Worm (Caenorhabditis elegans) whole organism, L1 larva: ENCODE results near the gene rnf-5.

Source experiments
- C16A3.4 ChIP-seq: fragments of 150-350 bp; optimal IDR thresholded peaks from 2 replicates; lab custom pipeline; 2014; ENCODE audit warnings: missing biosample characterization, missing genetic modification characterization
- Y116A8C.19 ChIP-seq: sonication (generic microtip); optimal IDR thresholded peaks from 2 replicates; lab custom pipeline; 2016; ENCODE audit warnings: missing compliant biosample characterization, missing genetic modification characterization, borderline replicate concordance
- alr-1 ChIP-seq: fragments of 200-800 bp; sonication (Bioruptor generic); optimal IDR thresholded peaks from 2 replicates; lab custom pipeline; 2018; ENCODE audit warnings: borderline replicate concordance, mild to moderate bottlenecking, missing genetic modification characterization, missing compliant biosample characterization
- blmp-1 ChIP-seq: fragments of 150-350 bp; optimal IDR thresholded peaks from 2 replicates; lab custom pipeline; 2014; ENCODE audit warnings: missing biosample characterization, missing genetic modification characterization
- ceh-82 ChIP-seq, 3 experiments: fragments of 150-350 bp in 1 of 3; sonication (generic microtip) in 2 of 3; optimal IDR thresholded peaks; 2 replicates each; lab custom pipeline; 2014 to 2017; ENCODE audit warnings: missing biosample characterization in 3 of 3, missing genetic modification characterization in 3 of 3
- ceh-88 ChIP-seq: fragments of 200-800 bp; sonication (Bioruptor generic); IDR thresholded peaks from 2 replicates; pipeline ENCODE4 v1.3.6; 2022; ENCODE audit warnings: missing genetic modification characterization, missing compliant biosample characterization
- ceh-90 ChIP-seq: sonication (generic microtip); optimal IDR thresholded peaks from 2 replicates; lab custom pipeline; 2016; ENCODE audit warnings: missing genetic modification characterization, missing compliant biosample characterization
- ces-1 ChIP-seq: fragments of 150-350 bp; optimal IDR thresholded peaks from 2 replicates; lab custom pipeline; 2014; ENCODE audit warnings: missing biosample characterization, missing genetic modification reagents, missing genetic modification characterization
- dpl-1 ChIP-seq, 3 experiments: fragments of 150-350 bp in 2 of 3; sonication (generic microtip) in 1 of 3; optimal IDR thresholded peaks; 2 replicates each; lab custom pipeline; 2014 to 2017; ENCODE audit warnings: missing biosample characterization in 3 of 3, missing genetic modification characterization in 3 of 3, missing genetic modification reagents in 3 of 3
- dsc-1 ChIP-seq: sonication (generic microtip); optimal IDR thresholded peaks from 2 replicates; lab custom pipeline; 2016; ENCODE audit warnings: mild to moderate bottlenecking, missing genetic modification characterization, missing compliant biosample characterization
- efl-3 ChIP-seq: fragments of 200-800 bp; sonication (Bioruptor generic); optimal IDR thresholded peaks from 2 replicates; lab custom pipeline; 2018; ENCODE audit warnings: mild to moderate bottlenecking, missing genetic modification characterization, missing compliant biosample characterization
- egl-13 ChIP-seq: sonication (generic microtip); optimal IDR thresholded peaks from 2 replicates; lab custom pipeline; 2016; ENCODE audit warnings: missing genotype, missing genetic modification reagents, missing genetic modification characterization, missing compliant biosample characterization
- egl-27 ChIP-seq, 2 experiments: fragments of 150-350 bp in 1 of 2; sonication (generic microtip); optimal IDR thresholded peaks; 3 replicates each; lab custom pipeline; 2017 to 2018; ENCODE audit warnings: missing biosample characterization in 2 of 2, missing genetic modification characterization in 2 of 2, missing genetic modification reagents in 2 of 2
- elt-3 ChIP-seq, 6 experiments: fragments of 150-350 bp in 1 of 6; sonication (generic microtip); optimal IDR thresholded peaks; 2 replicates each; lab custom pipeline; 2017 to 2018; ENCODE audit warnings: missing biosample characterization in 6 of 6, missing genetic modification characterization in 6 of 6, inconsistent platforms in 1 of 6
- fkh-4 ChIP-seq: sonication (generic microtip); optimal IDR thresholded peaks from 2 replicates; lab custom pipeline; 2016; ENCODE audit warnings: missing compliant biosample characterization, missing genetic modification characterization, borderline replicate concordance
- fkh-8 ChIP-seq: sonication (generic microtip); optimal IDR thresholded peaks from 2 replicates; lab custom pipeline; 2016; ENCODE audit warnings: mild to moderate bottlenecking, missing genetic modification characterization, missing compliant biosample characterization
- hlh-17 ChIP-seq: fragments of 200-800 bp; sonication (Bioruptor generic); optimal IDR thresholded peaks from 2 replicates; lab custom pipeline; 2018; ENCODE audit warnings: missing genetic modification characterization, mild to moderate bottlenecking, missing compliant biosample characterization, moderate library complexity, borderline replicate concordance
- hlh-4 ChIP-seq: sonication (generic microtip); optimal IDR thresholded peaks from 2 replicates; lab custom pipeline; 2016; ENCODE audit warnings: mild to moderate bottlenecking, missing genetic modification characterization, missing compliant biosample characterization
- jun-1 ChIP-seq: fragments of 150-350 bp; optimal IDR thresholded peaks from 2 replicates; lab custom pipeline; 2014; ENCODE audit warnings: missing biosample characterization, missing genetic modification reagents, missing genetic modification characterization
- lin-14 ChIP-seq: fragments of 200-800 bp; sonication (Bioruptor generic); optimal IDR thresholded peaks from 2 replicates; lab custom pipeline; 2018; ENCODE audit warnings: mild to moderate bottlenecking, missing genetic modification characterization, moderate library complexity, missing compliant biosample characterization
- lin-39 ChIP-seq: fragments of 150-350 bp; optimal IDR thresholded peaks from 2 replicates; lab custom pipeline; 2014; ENCODE audit warnings: missing biosample characterization, missing genetic modification reagents, missing genetic modification characterization
- lir-3 ChIP-seq: sonication (generic microtip); optimal IDR thresholded peaks from 2 replicates; lab custom pipeline; 2016; ENCODE audit warnings: mild to moderate bottlenecking, missing genetic modification characterization, moderate library complexity, missing compliant biosample characterization; ENCODE audit not compliant: poor library complexity
- mab-9 ChIP-seq: fragments of 200-800 bp; sonication (Bioruptor generic); IDR thresholded peaks from 2 replicates; pipeline ENCODE4 v1.3.6; 2022; ENCODE audit warnings: missing genetic modification reagents, missing genetic modification characterization, missing compliant biosample characterization
- mdl-1 ChIP-seq, 2 experiments: fragments of 150-350 bp; optimal IDR thresholded peaks; 2 replicates each; lab custom pipeline; 2014 to 2017; ENCODE audit warnings: missing biosample characterization in 2 of 2, missing genetic modification characterization in 2 of 2, inconsistent platforms in 1 of 2
- mep-1 ChIP-seq: fragments of 150-350 bp; optimal IDR thresholded peaks from 2 replicates; lab custom pipeline; 2014; ENCODE audit warnings: missing biosample characterization, missing genetic modification characterization
- nhr-11 ChIP-seq: fragments of 150-350 bp; optimal IDR thresholded peaks from 2 replicates; lab custom pipeline; 2014; ENCODE audit warnings: missing biosample characterization, missing genetic modification characterization
- nhr-12 ChIP-seq: sonication (generic microtip); optimal IDR thresholded peaks from 2 replicates; lab custom pipeline; 2017; ENCODE audit warnings: missing biosample characterization, missing genetic modification characterization
- nhr-19 ChIP-seq: fragments of 200-800 bp; sonication (Bioruptor generic); conservative IDR thresholded peaks from 2 replicates; pipeline ENCODE4 v1.3.6; 2022; ENCODE audit warnings: missing genetic modification characterization, missing compliant biosample characterization
- nhr-20 ChIP-seq: sonication (generic microtip); optimal IDR thresholded peaks from 2 replicates; lab custom pipeline; 2016; ENCODE audit warnings: mild to moderate bottlenecking, missing genetic modification characterization, missing compliant biosample characterization
- nhr-237 ChIP-seq: fragments of 150-350 bp; optimal IDR thresholded peaks from 2 replicates; lab custom pipeline; 2014; ENCODE audit warnings: missing biosample characterization, missing genetic modification characterization
- nhr-28 ChIP-seq: fragments of 150-350 bp; optimal IDR thresholded peaks from 2 replicates; lab custom pipeline; 2014; ENCODE audit warnings: missing biosample characterization, missing genetic modification characterization
- nhr-47 ChIP-seq: sonication (generic microtip); optimal IDR thresholded peaks from 2 replicates; lab custom pipeline; 2016; ENCODE audit warnings: mild to moderate bottlenecking, missing genetic modification characterization, moderate library complexity, missing compliant biosample characterization
- nhr-71 ChIP-seq: sonication (generic microtip); optimal IDR thresholded peaks from 2 replicates; lab custom pipeline; 2016; ENCODE audit warnings: mild to moderate bottlenecking, missing genetic modification characterization, moderate library complexity, missing compliant biosample characterization
- nhr-76 ChIP-seq: sonication (generic microtip); optimal IDR thresholded peaks from 2 replicates; lab custom pipeline; 2017; ENCODE audit warnings: missing biosample characterization, missing genetic modification characterization
- nhr-85 ChIP-seq: sonication (generic microtip); peaks from one replicate; lab custom pipeline; 2016; ENCODE audit warnings: missing genetic modification characterization, inconsistent platforms, missing compliant biosample characterization
- nhr-90 ChIP-seq: sonication (generic microtip); optimal IDR thresholded peaks from 2 replicates; lab custom pipeline; 2016; ENCODE audit warnings: mild to moderate bottlenecking, missing genetic modification characterization, missing compliant biosample characterization; ENCODE audit not compliant: poor library complexity
- pag-3 ChIP-seq: sonication (generic microtip); optimal IDR thresholded peaks from 2 replicates; lab custom pipeline; 2017; ENCODE audit warnings: missing genetic modification characterization, mild to moderate bottlenecking, missing compliant biosample characterization, antibody characterized with exemption, borderline replicate concordance; ENCODE audit not compliant: insufficient read depth
- pqm-1 ChIP-seq: sonication (generic microtip); optimal IDR thresholded peaks from 3 replicates; lab custom pipeline; 2017; ENCODE audit warnings: missing biosample characterization, missing genetic modification characterization
- rnt-1 ChIP-seq: sonication (generic microtip); optimal IDR thresholded peaks from 2 replicates; lab custom pipeline; 2016; ENCODE audit warnings: mild to moderate bottlenecking, missing genetic modification characterization, moderate library complexity, missing compliant biosample characterization
- snu-23 ChIP-seq: sonication (generic microtip); optimal IDR thresholded peaks from 2 replicates; lab custom pipeline; 2016; ENCODE audit warnings: missing genetic modification characterization, missing compliant biosample characterization
- sptf-1 ChIP-seq: fragments of 150-350 bp; optimal IDR thresholded peaks from 2 replicates; lab custom pipeline; 2014; ENCODE audit warnings: missing biosample characterization, missing genetic modification characterization
- tbx-2 ChIP-seq: sonication (generic microtip); optimal IDR thresholded peaks from 2 replicates; lab custom pipeline; 2016; ENCODE audit warnings: missing genetic modification characterization, missing compliant biosample characterization
- tlp-1 ChIP-seq: fragments of 150-350 bp; optimal IDR thresholded peaks from 2 replicates; lab custom pipeline; 2014; ENCODE audit warnings: missing biosample characterization, missing genetic modification characterization
- unc-130 ChIP-seq: fragments of 150-350 bp; optimal IDR thresholded peaks from 2 replicates; lab custom pipeline; 2017; ENCODE audit warnings: missing biosample characterization, missing genetic modification characterization, inconsistent platforms
- unc-30 ChIP-seq: sonication (generic microtip); optimal IDR thresholded peaks from 2 replicates; lab custom pipeline; 2017; ENCODE audit warnings: missing biosample characterization, missing genetic modification characterization
- unc-62 ChIP-seq: fragments of 150-350 bp; optimal IDR thresholded peaks from 2 replicates; lab custom pipeline; 2014; ENCODE audit warnings: missing biosample characterization, missing genetic modification reagents, missing genetic modification characterization
- unc-98 ChIP-seq: fragments of 200-800 bp; sonication (Bioruptor generic); IDR thresholded peaks from 2 replicates; pipeline ENCODE4 v1.3.6; 2022; ENCODE audit warnings: missing genetic modification characterization, missing compliant biosample characterization
- xbp-1 ChIP-seq: sonication (generic microtip); optimal IDR thresholded peaks from 2 replicates; lab custom pipeline; 2016; ENCODE audit warnings: missing genetic modification characterization, missing compliant biosample characterization
- zag-1 ChIP-seq: fragments of 150-350 bp; optimal IDR thresholded peaks from 2 replicates; lab custom pipeline; 2014; ENCODE audit warnings: missing biosample characterization, missing genetic modification characterization
- ztf-11 ChIP-seq, 2 experiments: sonication (generic microtip); optimal IDR thresholded peaks; 2 replicates each; lab custom pipeline; 2016 to 2017; ENCODE audit warnings: missing genetic modification characterization in 2 of 2, missing biosample characterization in 1 of 2, missing compliant biosample characterization in 1 of 2
- ztf-4 ChIP-seq: fragments of 150-350 bp; optimal IDR thresholded peaks from 2 replicates; lab custom pipeline; 2014; ENCODE audit warnings: missing biosample characterization, missing genetic modification characterization

The rnf-5 gene

ce11 chrIII:4196301-4196987, 29.8 kb upstream of the rnf-5 start (continued):
- TF ChIP-seq ceh-82 (tag; optimal IDR thresholded peaks at IDR 0.05; lab: Kevin White, UChicago) = peak; percentile 18 to 85 (median 30)
- TF ChIP-seq nhr-12 (tag; lab: Kevin White, UChicago) = no peak
- TF ChIP-seq tlp-1 = no peak
- TF ChIP-seq ztf-11 (tag; optimal IDR thresholded peaks at IDR 0.05; lab: Kevin White, UChicago) = peak in 1 of 2 experiments; percentile 58
- TF ChIP-seq unc-30 (tag; lab: Kevin White, UChicago) = no peak
- peak; percentile 92 for TF ChIP-seq rnt-1 (tag; lab: Kevin White, UChicago)
- TF ChIP-seq fkh-8 (tag; lab: Kevin White, UChicago) = peak; percentile 85
- no peak for TF ChIP-seq pag-3 (tag; lab: Kevin White, UChicago)
- TF ChIP-seq ceh-88 (GFP tag; lab: Robert Waterston, UW) = peak; percentile 38; the same call in 1 of the 2 replicates
- peak; percentile 60 for TF ChIP-seq snu-23 (GFP tag; lab: Kevin White, UChicago)
- TF ChIP-seq efl-3 (GFP tag; lab: Kevin White, UChicago) = no peak
- peak; percentile 47 for TF ChIP-seq fkh-4 (tag; lab: Kevin White, UChicago)
- no peak for TF ChIP-seq egl-27 (tag; optimal IDR thresholded peaks at IDR 0.05; lab: Kevin White, UChicago)
- no peak for TF ChIP-seq sptf-1 (tag; lab: Kevin White, UChicago)
- TF ChIP-seq nhr-11 (tag; lab: Kevin White, UChicago) = no peak
- TF ChIP-seq egl-13 (tag; lab: Kevin White, UChicago) = peak; percentile 24
- no peak for TF ChIP-seq blmp-1
- TF ChIP-seq nhr-71 (tag; lab: Kevin White, UChicago) = peak; percentile 84
- no peak for TF ChIP-seq unc-130
- no peak for TF ChIP-seq ces-1
- TF ChIP-seq nhr-28 (tag; lab: Kevin White, UChicago) = no peak
- TF ChIP-seq hlh-4 (tag; lab: Kevin White, UChicago) = no peak
- no peak for TF ChIP-seq nhr-237 (tag; lab: Kevin White, UChicago)
- no peak for TF ChIP-seq elt-3 (tag; optimal IDR thresholded peaks at IDR 0.05; lab: Kevin White, UChicago)
- peak; percentile 21 for TF ChIP-seq C16A3.4 (tag; lab: Kevin White, UChicago)
- no peak for TF ChIP-seq alr-1 (tag; lab: Kevin White, UChicago)
- no peak for TF ChIP-seq lin-39
- TF ChIP-seq zag-1 (tag; lab: Kevin White, UChicago) = no peak
- peak; percentile 65 for TF ChIP-seq tbx-2 (tag; lab: Kevin White, UChicago)
- TF ChIP-seq nhr-19 (GFP tag; lab: Robert Waterston, UW) = peak; percentile 56
- TF ChIP-seq nhr-47 (tag; lab: Kevin White, UChicago) = peak; percentile 66
- peak; percentile 88 for TF ChIP-seq lir-3 (tag; lab: Kevin White, UChicago)
- TF ChIP-seq nhr-85 (tag; lab: Kevin White, UChicago) = peak; percentile 76
- peak; percentile 19 for TF ChIP-seq nhr-90 (tag; lab: Kevin White, UChicago)
- TF ChIP-seq ceh-90 (tag; lab: Kevin White, UChicago) = peak; percentile 82
- TF ChIP-seq nhr-20 (tag; lab: Kevin White, UChicago) = peak; percentile 50
- no peak for TF ChIP-seq jun-1 (tag; lab: Kevin White, UChicago)
- TF ChIP-seq mab-9 (GFP tag; lab: Robert Waterston, UW) = no peak
- TF ChIP-seq pqm-1 (tag; lab: Kevin White, UChicago) = no peak
- no peak for TF ChIP-seq xbp-1 (tag; lab: Kevin White, UChicago)
- TF ChIP-seq dsc-1 (tag; lab: Kevin White, UChicago) = peak; percentile 40
- TF ChIP-seq dpl-1 (GFP tag; optimal IDR thresholded peaks at IDR 0.05; lab: Kevin White, UChicago) = peak; percentile 47 to 71 (median 47)
- TF ChIP-seq lin-14 (GFP tag; lab: Kevin White, UChicago) = peak; percentile 83
- no peak for TF ChIP-seq ztf-4 (tag; lab: Kevin White, UChicago)
- TF ChIP-seq unc-98 (GFP tag; lab: Robert Waterston, UW) = 0 out of 2 replicates have a peak, but pooled peaks have one; percentile 49
- TF ChIP-seq Y116A8C.19 (tag; lab: Kevin White, UChicago) = no peak
- no peak for TF ChIP-seq hlh-17 (GFP tag; lab: Kevin White, UChicago)
- TF ChIP-seq unc-62 (GFP tag; lab: Kevin White, UChicago) = no peak
- peak; percentile 63 to 90 for TF ChIP-seq mdl-1 (tag; optimal IDR thresholded peaks at IDR 0.05; lab: Kevin White, UChicago)
- peak; percentile 56 for TF ChIP-seq mep-1 (tag; lab: Kevin White, UChicago)
- no peak for TF ChIP-seq nhr-76 (tag; lab: Kevin White, UChicago)
